Fruit fly (Drosophila melanogaster): ENCODE results near the gene CG18284.

Gene CG18284

DNA sequence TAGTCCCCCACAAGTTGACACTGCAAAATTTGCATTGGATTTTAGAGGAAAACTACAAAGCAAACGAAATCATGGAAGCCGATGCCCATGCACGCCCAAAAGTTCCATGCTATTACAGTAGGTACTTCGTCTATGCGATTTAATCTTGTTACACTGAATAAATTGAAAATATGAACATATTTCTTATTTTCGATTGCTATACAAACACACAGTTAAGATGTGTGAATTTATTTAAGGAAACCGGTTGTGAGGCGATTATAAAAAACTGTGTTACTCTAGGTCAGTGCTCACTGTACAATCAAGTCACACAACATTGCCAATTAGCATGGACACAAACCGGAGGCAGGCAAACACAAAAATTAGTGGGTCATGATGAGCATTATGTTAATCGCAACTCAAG, 21.8 kb downstream of the CG18284 start (continued):
- TF ChIP-seq salm (tag; optimal IDR thresholded peaks at IDR 0.05) (peak; percentile 35), CG6175 (GFP tag; IDR thresholded peaks at IDR 0.05) (peak; percentile 73; the same call in 2 of the 3 replicates), CG10543 (GFP tag; optimal IDR thresholded peaks at IDR 0.05) (no peak), schlank (tag; optimal IDR thresholded peaks at IDR 0.05) (peak; percentile 6), ken (GFP tag; IDR thresholded peaks at IDR 0.05) (peak; percentile 77; the same call in 2 of the 3 replicates), sens (GFP tag) (peak; percentile 94), otp (GFP tag; IDR thresholded peaks at IDR 0.05) (peak; percentile 83), Taf1 (GFP tag; IDR thresholded peaks at IDR 0.05) (peak; percentile 41; the same call in 1 of the 2 replicates), Dfd (GFP tag; optimal IDR thresholded peaks at IDR 0.05) (no peak), Vsx1 (GFP tag; optimal IDR thresholded peaks at IDR 0.05) (peak; percentile 38), Sox102F (GFP tag; optimal IDR thresholded peaks at IDR 0.05) (peak; percentile 89), CG30020 (tag; optimal IDR thresholded peaks at IDR 0.05) (no peak), CG8478 (optimal IDR thresholded peaks at IDR 0.05) (no peak), dati (GFP tag; IDR thresholded peaks at IDR 0.05) (peak; percentile 6; the same call in 1 of the 2 replicates), CG10274 (GFP tag; optimal IDR thresholded peaks at IDR 0.05) (peak; percentile 17), CG5245 (GFP tag; optimal IDR thresholded peaks at IDR 0.05) (peak; percentile 64), Dll (GFP tag; IDR thresholded peaks at IDR 0.05; ENCODE audit: partially characterized antibody) (no peak), CG33557 (GFP tag; optimal IDR thresholded peaks at IDR 0.05) (no peak), crol (GFP tag; IDR thresholded peaks at IDR 0.05) (no peak), CG2202 (tag; optimal IDR thresholded peaks at IDR 0.05) (no peak), da (GFP tag; optimal IDR thresholded peaks at IDR 0.05) (no peak), CG14667 (GFP tag; IDR thresholded peaks at IDR 0.05) (peak; percentile 84), Sry-β (GFP tag; optimal IDR thresholded peaks at IDR 0.05) (no peak), mam (GFP tag; optimal IDR thresholded peaks at IDR 0.05) (peak; percentile 79), sd (tag; optimal IDR thresholded peaks at IDR 0.05) (peak; percentile 55), gt (GFP tag; IDR thresholded peaks at IDR 0.05) (no peak), grn (GFP tag; optimal IDR thresholded peaks at IDR 0.05) (no peak), CG15696 (tag; optimal IDR thresholded peaks at IDR 0.05) (no peak), gsb (GFP tag; IDR thresholded peaks at IDR 0.05) (peak; percentile 79), ab (GFP tag; optimal IDR thresholded peaks at IDR 0.05) (peak; percentile 61), sob (GFP tag; IDR thresholded peaks at IDR 0.05) (peak; percentile 87), Side (GFP tag; optimal IDR thresholded peaks at IDR 0.05) (peak; percentile 72), unpg (GFP tag; optimal IDR thresholded peaks at IDR 0.05) (peak; percentile 87), CG4282 (GFP tag; optimal IDR thresholded peaks at IDR 0.05) (peak; percentile 57), CG14860 (GFP tag; IDR thresholded peaks at IDR 0.05; ENCODE audit: partially characterized antibody) (no peak), Usf (GFP tag; optimal IDR thresholded peaks at IDR 0.05) (peak; percentile 16), ac (GFP tag; optimal IDR thresholded peaks at IDR 0.05) (no peak), Drgx (GFP tag; IDR thresholded peaks at IDR 0.05) (peak; percentile 90), tin (GFP tag; optimal IDR thresholded peaks at IDR 0.05) (peak; percentile 74), vvl (GFP tag; IDR thresholded peaks at IDR 0.05) (peak; percentile 92), CG7745 (tag; optimal IDR thresholded peaks at IDR 0.05) (no peak), Xrp1 (GFP tag; IDR thresholded peaks at IDR 0.05) (peak; percentile 81), lbe (GFP tag; optimal IDR thresholded peaks at IDR 0.05) (no peak), CG14710 (tag; optimal IDR thresholded peaks at IDR 0.05) (no peak), CG10462 (GFP tag; optimal IDR thresholded peaks at IDR 0.05) (peak; percentile 56), CG30403 (GFP tag; optimal IDR thresholded peaks at IDR 0.05) (peak; percentile 80), Rx (GFP tag; IDR thresholded peaks at IDR 0.05) (peak; percentile 70), Blimp-1 (GFP tag; optimal IDR thresholded peaks at IDR 0.05) (peak; percentile 61), dmrt11E (tag; optimal IDR thresholded peaks at IDR 0.05) (peak; percentile 50), pb (GFP tag; optimal IDR thresholded peaks at IDR 0.05) (peak; percentile 70), ato (GFP tag; IDR thresholded peaks at IDR 0.05; ENCODE audit: partially characterized antibody) (no peak), Myb (GFP tag; optimal IDR thresholded peaks at IDR 0.05) (peak; percentile 53)
